Worm (Caenorhabditis elegans): ENCODE data around the gene Y75B8A.28.
A peak's percentile ranks its signal among the peaks of the same experiment; 100 is the strongest.

The Y75B8A.28 gene

DNA sequence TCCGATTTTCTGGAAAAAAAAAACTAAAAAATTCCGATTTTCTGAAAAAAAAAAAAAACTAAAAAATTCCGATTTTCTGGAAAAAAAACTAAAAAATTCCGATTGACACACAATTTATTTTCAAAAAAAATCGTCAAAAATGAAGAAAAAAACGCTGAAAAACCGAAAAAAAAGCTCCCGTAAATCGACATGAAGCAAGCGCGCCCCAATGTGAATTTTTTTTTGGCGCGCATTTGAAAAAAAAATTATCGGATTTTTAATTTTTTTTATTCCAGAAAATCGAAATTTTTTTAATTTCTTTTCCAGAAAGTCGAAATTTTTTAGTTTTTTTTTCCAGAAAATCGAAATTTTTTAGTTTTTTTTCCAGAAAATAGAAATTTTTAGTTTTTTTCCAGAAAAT is 40.1 kb upstream of the Y75B8A.28 start:
- no peak for TF ChIP-seq ztf-11 (tag; optimal IDR thresholded peaks at IDR 0.05)
- TF ChIP-seq mdl-1 (tag; optimal IDR thresholded peaks at IDR 0.05): no peak
- peak; percentile 63 for TF ChIP-seq unc-55 (GFP tag; optimal IDR thresholded peaks at IDR 0.05)
- TF ChIP-seq R02D3.7 (tag; optimal IDR thresholded peaks at IDR 0.05): peak; percentile 57
- no peak for TF ChIP-seq nhr-6 (tag; optimal IDR thresholded peaks at IDR 0.05)
- TF ChIP-seq gmeb-1 (tag; optimal IDR thresholded peaks at IDR 0.05): peak; percentile 91

DNA sequence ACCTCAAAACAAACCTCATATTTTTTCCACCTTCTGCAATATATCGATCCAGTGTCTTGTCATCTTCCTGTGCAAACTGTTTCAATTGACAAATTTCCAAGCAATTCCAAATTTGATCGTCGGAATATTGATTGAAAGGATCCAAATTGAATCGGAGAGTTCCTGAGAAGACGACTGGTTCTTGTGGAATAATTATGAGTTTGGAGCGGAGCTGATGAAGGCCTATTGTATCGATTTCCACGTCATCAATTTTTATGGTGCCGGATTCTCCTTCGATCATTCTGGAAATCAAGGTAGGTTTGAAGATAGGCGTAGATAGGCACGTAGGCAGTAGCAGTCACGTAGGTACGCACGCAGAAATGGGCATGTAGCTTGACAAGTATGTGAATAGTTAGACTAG is 34.7 kb upstream of the Y75B8A.28 start:
- TF ChIP-seq mbf-1 (tag; optimal IDR thresholded peaks at IDR 0.05) (no peak), mdl-1 (tag; optimal IDR thresholded peaks at IDR 0.05) (no peak)

DNA sequence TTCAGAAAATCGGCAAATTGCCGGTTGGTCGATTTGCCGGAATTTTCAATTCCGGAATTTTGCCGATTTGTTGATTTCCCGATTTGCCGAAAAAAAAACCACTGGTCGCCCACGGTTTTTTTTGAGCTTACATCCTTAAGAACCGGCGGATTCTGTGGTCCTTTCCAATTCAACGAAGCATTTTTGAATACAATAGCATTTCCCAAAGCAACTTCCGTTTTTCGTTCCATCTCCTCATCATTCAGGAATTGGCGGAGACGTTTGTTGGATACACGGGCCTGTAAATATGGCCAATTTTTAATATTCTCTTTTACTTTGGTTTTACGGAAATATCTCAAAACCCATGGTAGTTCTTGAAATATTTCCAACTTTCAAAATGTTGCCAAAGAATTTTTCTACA is 26.4 kb upstream of the Y75B8A.28 start:
- TF ChIP-seq lin-39 (tag; optimal IDR thresholded peaks at IDR 0.05): no peak
- TF ChIP-seq nhr-129 (tag; optimal IDR thresholded peaks at IDR 0.05): no peak
- TF ChIP-seq Y55F3AM.14 (GFP tag; optimal IDR thresholded peaks at IDR 0.05): no peak
- no peak for TF ChIP-seq sma-3 (GFP tag; optimal IDR thresholded peaks at IDR 0.05)
- TF ChIP-seq nhr-237 (tag; optimal IDR thresholded peaks at IDR 0.05): no peak
- no peak for TF ChIP-seq alr-1 (tag; optimal IDR thresholded peaks at IDR 0.05)
- no peak for TF ChIP-seq mbf-1 (tag; optimal IDR thresholded peaks at IDR 0.05)
- no peak for TF ChIP-seq zag-1 (tag; optimal IDR thresholded peaks at IDR 0.05)
- TF ChIP-seq dmd-4 (tag; optimal IDR thresholded peaks at IDR 0.05): no peak
- no peak for TF ChIP-seq snpc-4 (tag; optimal IDR thresholded peaks at IDR 0.05)
- TF ChIP-seq lin-13 (GFP tag; optimal IDR thresholded peaks at IDR 0.05): no peak
- TF ChIP-seq nhr-11 (tag; optimal IDR thresholded peaks at IDR 0.05): no peak

DNA sequence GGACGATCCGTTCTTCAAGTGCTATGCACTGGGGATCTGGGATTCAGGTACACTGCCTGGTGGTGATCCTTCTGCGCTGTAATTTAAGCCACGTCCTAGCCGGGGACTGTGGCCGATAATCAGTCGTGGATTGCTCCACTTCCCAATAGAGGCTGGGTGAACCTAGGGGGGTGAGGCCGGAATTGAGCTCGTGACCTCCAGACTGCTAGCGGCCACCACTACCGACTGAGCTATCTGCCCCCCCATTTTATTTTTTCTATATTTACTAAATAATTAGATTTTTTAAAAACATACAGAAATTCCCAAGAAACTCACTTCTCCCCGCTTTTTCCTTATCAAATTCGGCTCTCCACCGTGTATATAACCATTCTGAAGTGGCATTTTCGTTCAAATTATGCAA is 21.6 kb upstream of the Y75B8A.28 start:
- TF ChIP-seq sma-9 (GFP tag; optimal IDR thresholded peaks at IDR 0.05): no peak
- no peak for TF ChIP-seq sma-9 (tag; optimal IDR thresholded peaks at IDR 0.05)
- no peak for TF ChIP-seq ztf-11 (tag; optimal IDR thresholded peaks at IDR 0.05)
- TF ChIP-seq Y55F3AM.14 (GFP tag; optimal IDR thresholded peaks at IDR 0.05): no peak
- no peak for TF ChIP-seq snpc-4 (tag; optimal IDR thresholded peaks at IDR 0.05)
- TF ChIP-seq nhr-77 (tag; optimal IDR thresholded peaks at IDR 0.05): no peak
- no peak for TF ChIP-seq ceh-16 (tag; optimal IDR thresholded peaks at IDR 0.05)
- no peak for TF ChIP-seq ztf-4 (tag; optimal IDR thresholded peaks at IDR 0.05)
- TF ChIP-seq gmeb-1 (tag; optimal IDR thresholded peaks at IDR 0.05): no peak
- no peak for TF ChIP-seq sem-4 (tag; optimal IDR thresholded peaks at IDR 0.05)
- TF ChIP-seq sma-3 (GFP tag; optimal IDR thresholded peaks at IDR 0.05): no peak
- no peak for TF ChIP-seq ceh-82 (tag; optimal IDR thresholded peaks at IDR 0.05)
- TF ChIP-seq mbf-1 (tag; optimal IDR thresholded peaks at IDR 0.05): no peak
- TF ChIP-seq nhr-11 (tag; optimal IDR thresholded peaks at IDR 0.05): no peak

DNA sequence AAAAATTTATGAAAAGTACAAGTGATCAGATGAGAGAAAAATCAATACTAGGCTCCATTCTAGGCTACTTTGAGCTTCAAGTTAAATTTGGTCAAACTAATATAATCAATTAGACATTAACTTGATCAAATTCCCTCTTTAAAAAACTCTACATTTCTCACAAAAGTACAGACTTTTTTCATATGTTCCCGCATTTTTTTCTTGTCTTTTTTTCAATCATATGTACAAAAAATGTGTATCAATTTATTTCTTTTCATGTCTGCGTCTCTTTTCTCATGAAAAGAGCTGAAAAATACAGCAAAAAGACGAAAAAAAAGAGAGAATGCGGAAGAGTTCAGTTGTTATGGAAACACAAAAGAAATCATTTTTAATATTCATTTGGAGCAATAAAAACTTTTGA is 19.6 kb upstream of the Y75B8A.28 start:
- TF ChIP-seq lin-39 (tag; optimal IDR thresholded peaks at IDR 0.05): no peak
- TF ChIP-seq nhr-237 (tag; optimal IDR thresholded peaks at IDR 0.05): no peak
- TF ChIP-seq unc-55 (GFP tag; optimal IDR thresholded peaks at IDR 0.05): no peak

DNA sequence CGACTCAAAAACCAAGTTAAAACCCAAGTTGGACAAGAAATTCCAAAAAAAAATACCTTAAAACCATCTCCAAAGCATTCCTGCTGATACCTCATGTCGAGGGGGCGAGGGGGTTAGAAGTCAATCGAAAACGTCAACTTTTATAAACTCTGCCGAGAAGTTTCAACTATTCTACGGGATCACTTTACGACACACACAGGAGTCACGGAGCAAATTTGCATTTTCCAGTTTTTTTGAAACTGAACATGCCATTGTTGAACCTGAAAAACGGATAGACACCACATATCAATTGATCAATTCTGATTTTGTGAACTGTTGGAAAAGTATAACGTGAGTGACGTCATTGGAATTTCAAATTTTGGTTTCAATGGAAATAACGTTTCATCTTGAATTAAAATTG is 15.8 kb upstream of the Y75B8A.28 start, which contains the start of gene mrp-8:
TSS of gene mrp-8 (minus strand) at position 101 of the 400 bp plus-strand sequence.
- no peak for TF ChIP-seq snpc-4 (tag; optimal IDR thresholded peaks at IDR 0.05)
- no peak for TF ChIP-seq nhr-12 (tag; optimal IDR thresholded peaks at IDR 0.05)
- TF ChIP-seq lin-11 (tag; optimal IDR thresholded peaks at IDR 0.05): no peak

DNA sequence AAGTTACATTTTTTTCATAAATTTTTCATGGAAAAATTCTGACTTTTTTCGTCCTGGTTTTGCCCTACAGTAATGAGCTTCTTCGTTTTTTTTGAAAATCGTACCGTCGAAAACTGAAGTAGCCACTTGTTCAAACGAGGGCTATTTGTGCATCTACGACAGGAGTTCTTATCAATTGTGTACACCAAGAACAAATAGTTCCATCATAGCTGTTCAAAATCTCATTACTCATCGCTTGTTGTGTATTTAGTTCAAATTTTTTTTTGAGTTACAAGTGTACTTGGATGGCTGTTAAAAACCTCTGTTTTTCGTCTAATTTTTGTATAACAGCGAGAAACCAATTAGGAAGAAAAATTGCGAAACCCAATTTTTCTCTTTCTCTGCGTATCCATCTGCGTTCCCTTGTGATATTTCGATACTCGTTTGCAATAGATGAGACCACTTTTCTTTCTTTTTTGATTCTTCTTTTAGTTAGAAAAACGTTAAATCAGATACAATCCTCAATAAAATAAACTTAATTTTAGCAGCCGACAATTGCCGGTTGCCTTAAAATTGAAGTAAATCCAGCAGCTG is 14.0 kb upstream of the Y75B8A.28 start:
- no peak for TF ChIP-seq nhr-77 (tag; optimal IDR thresholded peaks at IDR 0.05)
- TF ChIP-seq snpc-4 (tag; optimal IDR thresholded peaks at IDR 0.05): peak; percentile 2
- peak; percentile 46 for TF ChIP-seq unc-55 (GFP tag; optimal IDR thresholded peaks at IDR 0.05)
- peak; percentile 9 for TF ChIP-seq fos-1 (tag; optimal IDR thresholded peaks at IDR 0.05)
- TF ChIP-seq R02D3.7 (tag; optimal IDR thresholded peaks at IDR 0.05): no peak
- no peak for TF ChIP-seq sma-9 (GFP tag; optimal IDR thresholded peaks at IDR 0.05)
- TF ChIP-seq sma-9 (tag; optimal IDR thresholded peaks at IDR 0.05): no peak

DNA sequence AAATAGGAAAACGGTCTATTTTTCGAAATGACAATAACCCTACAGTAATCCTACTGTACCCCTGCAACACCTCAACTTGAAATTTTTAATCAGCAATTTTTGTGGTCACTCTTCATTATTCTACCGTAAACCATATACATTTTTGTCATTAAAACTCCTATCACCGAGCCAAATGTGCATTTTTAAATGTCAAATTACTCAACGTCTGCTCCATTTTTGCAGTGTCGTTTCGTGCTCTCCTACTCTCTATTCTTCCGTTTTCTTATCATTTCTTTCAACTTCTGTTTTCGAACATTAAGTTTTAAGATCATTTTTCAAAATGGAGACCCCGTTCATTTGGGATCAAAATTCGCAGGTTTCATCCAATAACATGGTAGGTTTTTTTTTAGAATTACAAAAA is 11.4 kb upstream of the Y75B8A.28 start, which contains the start of gene pqn-92:
TSS of gene pqn-92 (plus strand) at position 307 of the 400 bp plus-strand sequence.
- TF ChIP-seq C34F6.9 (tag; optimal IDR thresholded peaks at IDR 0.05): no peak
- TF ChIP-seq F13H6.1 (tag; optimal IDR thresholded peaks at IDR 0.05): no peak
- TF ChIP-seq elt-1 (tag; optimal IDR thresholded peaks at IDR 0.05): no peak
- no peak for TF ChIP-seq nhr-129 (tag; optimal IDR thresholded peaks at IDR 0.05)
- TF ChIP-seq alr-1 (tag; optimal IDR thresholded peaks at IDR 0.05): no peak
- no peak for TF ChIP-seq nhr-11 (tag; optimal IDR thresholded peaks at IDR 0.05)
- peak; percentile 95 for TF ChIP-seq fos-1 (tag; optimal IDR thresholded peaks at IDR 0.05)
